Fruit fly (Drosophila melanogaster) whole organism: ENCODE measurements around the gene CG7896.

Experiments used
- CG8478 ChIP-seq: fragments of >200 bp; optimal IDR thresholded peaks from 2 replicates; lab custom pipeline; 2018; ENCODE audit warnings: inconsistent platforms
- Dll ChIP-seq: fragments of >200 bp; optimal IDR thresholded peaks from 2 replicates; lab custom pipeline; 2017
- EcR ChIP-seq, 2 experiments: fragments of >200 bp; optimal IDR thresholded peaks; 2 replicates each; lab custom pipeline; 2017; ENCODE audit warnings: missing biosample characterization in 2 of 2, missing genetic modification characterization in 2 of 2, missing genetic modification reagents in 2 of 2
- pan ChIP-seq: fragments of >200 bp; optimal IDR thresholded peaks from 2 replicates; lab custom pipeline; 2017
- psq ChIP-seq: fragments of >200 bp; optimal IDR thresholded peaks from 2 replicates; lab custom pipeline; 2017
- usp ChIP-seq: fragments of >200 bp; optimal IDR thresholded peaks from 2 replicates; lab custom pipeline; 2017; ENCODE audit warnings: missing biosample characterization, missing genetic modification characterization, mixed read lengths

CG7896 gene

dm6 chr3R:30021009-30021408 lies 37.8 kb downstream of the CG7896 start:
- no peak for TF ChIP-seq CG8478
- TF ChIP-seq pan: no peak
- TF ChIP-seq psq (lab: Kevin White, UChicago): no peak
- no peak for TF ChIP-seq Dll
- no peak for TF ChIP-seq usp (GFP tag; lab: Kevin White, UChicago)
- no peak for TF ChIP-seq EcR (GFP tag; optimal IDR thresholded peaks at IDR 0.05; lab: Kevin White, UChicago)

- TF ChIP-seq Dll: no peak
- TF ChIP-seq psq (lab: Kevin White, UChicago): no peak
- TF ChIP-seq usp (GFP tag; lab: Kevin White, UChicago): no peak
- TF ChIP-seq pan: no peak
- no peak for TF ChIP-seq CG8478
- TF ChIP-seq EcR (GFP tag; optimal IDR thresholded peaks at IDR 0.05; lab: Kevin White, UChicago): no peak
Measured at dm6 chr3R:30021559-30022451, 38.6 kb downstream of the CG7896 start, which contains the start of gene Mgat2. Gene Mgat2, minus strand, starts transcription at chr3R:30022221.

dm6 chr3R:30022452-30023028 lies 39.3 kb downstream of the CG7896 start, which contains the start of the genes RpS28a and Axn:
Gene RpS28a, minus strand, starts transcription at chr3R:30022648.
Gene Axn, plus strand, starts transcription at chr3R:30022842.
- no peak for TF ChIP-seq usp (GFP tag; lab: Kevin White, UChicago)
- TF ChIP-seq pan: no peak
- no peak for TF ChIP-seq EcR (GFP tag; optimal IDR thresholded peaks at IDR 0.05; lab: Kevin White, UChicago)
- TF ChIP-seq CG8478: no peak
- TF ChIP-seq Dll: no peak
- TF ChIP-seq psq (lab: Kevin White, UChicago): no peak

dm6 chr3R:30023445-30023844 lies 40.2 kb downstream of the CG7896 start:
- TF ChIP-seq Dll (no peak), CG8478 (no peak), usp (GFP tag; lab: Kevin White, UChicago) (no peak), psq (lab: Kevin White, UChicago) (no peak), pan (no peak), EcR (GFP tag; optimal IDR thresholded peaks at IDR 0.05; lab: Kevin White, UChicago) (no peak)

- TF ChIP-seq EcR (GFP tag; optimal IDR thresholded peaks at IDR 0.05; lab: Kevin White, UChicago): no peak
- TF ChIP-seq usp (GFP tag; lab: Kevin White, UChicago): no peak
- TF ChIP-seq CG8478: no peak
- TF ChIP-seq psq (lab: Kevin White, UChicago): no peak
- TF ChIP-seq Dll: no peak
- no peak for TF ChIP-seq pan
Measured at dm6 chr3R:30030061-30030460, 46.8 kb downstream of the CG7896 start.

dm6 chr3R:30032281-30032680 lies 49.1 kb downstream of the CG7896 start:
- TF ChIP-seq CG8478 (no peak), pan (no peak), usp (GFP tag; lab: Kevin White, UChicago) (no peak), EcR (GFP tag; optimal IDR thresholded peaks at IDR 0.05; lab: Kevin White, UChicago) (no peak)

- TF ChIP-seq Dll: no peak
- TF ChIP-seq CG8478: no peak
- TF ChIP-seq usp (GFP tag; lab: Kevin White, UChicago): no peak
- TF ChIP-seq psq (lab: Kevin White, UChicago): no peak
- no peak for TF ChIP-seq pan
- TF ChIP-seq EcR (GFP tag; optimal IDR thresholded peaks at IDR 0.05; lab: Kevin White, UChicago): no peak
Measured at dm6 chr3R:30036609-30037008, 53.4 kb downstream of the CG7896 start, which contains the start of gene ZIPIC. Gene ZIPIC, minus strand, starts transcription at chr3R:30036870.

dm6 chr3R:30037630-30038029 lies 54.4 kb downstream of the CG7896 start, which contains the start of gene ocn:
Gene ocn, minus strand, starts transcription at chr3R:30037730.
- TF ChIP-seq Dll: no peak
- TF ChIP-seq EcR (GFP tag; optimal IDR thresholded peaks at IDR 0.05; lab: Kevin White, UChicago): no peak
- TF ChIP-seq psq (lab: Kevin White, UChicago): no peak
- TF ChIP-seq CG8478: no peak
- TF ChIP-seq usp (GFP tag; lab: Kevin White, UChicago): no peak
- TF ChIP-seq pan: no peak

dm6 chr3R:30038628-30039027 lies 55.4 kb downstream of the CG7896 start, which contains the start of gene janB:
Gene janB, minus strand, starts transcription at chr3R:30038728.
- no peak for TF ChIP-seq Dll
- no peak for TF ChIP-seq pan
- no peak for TF ChIP-seq CG8478
- no peak for TF ChIP-seq usp (GFP tag; lab: Kevin White, UChicago)

- TF ChIP-seq EcR (GFP tag; optimal IDR thresholded peaks at IDR 0.05; lab: Kevin White, UChicago) (no peak), psq (lab: Kevin White, UChicago) (no peak), CG8478 (no peak), pan (no peak), Dll (no peak), usp (GFP tag; lab: Kevin White, UChicago) (no peak)
Measured at dm6 chr3R:30039494-30039893, 56.3 kb downstream of the CG7896 start, which contains the start of the genes janA, Sry-alpha and Sry-beta. Gene janA, minus strand, starts transcription at chr3R:30039533. Gene Sry-alpha, plus strand, starts transcription at chr3R:30039719. Gene Sry-beta, plus strand, starts transcription at chr3R:30039719.
